Worm (Caenorhabditis elegans) whole organism, L1 larva: ENCODE results near the gene tig-3.

Source experiments
- C04F5.9 ChIP-seq: sonication (generic microtip); optimal IDR thresholded peaks from 2 replicates; lab custom pipeline; 2016; ENCODE audit warnings: missing genetic modification characterization, missing compliant biosample characterization
- aly-2 ChIP-seq: fragments of 150-350 bp; optimal IDR thresholded peaks from 2 replicates; lab custom pipeline; 2014; ENCODE audit warnings: missing biosample characterization, missing genetic modification characterization
- ceh-63 ChIP-seq: fragments of 200-800 bp; sonication (Bioruptor generic); optimal IDR thresholded peaks from 2 replicates; lab custom pipeline; 2018; ENCODE audit warnings: mild to moderate bottlenecking, missing genetic modification characterization, missing compliant biosample characterization
- ceh-8 ChIP-seq: fragments of 200-800 bp; sonication (Bioruptor generic); optimal IDR thresholded peaks from 2 replicates; lab custom pipeline; 2018; ENCODE audit warnings: mild to moderate bottlenecking, missing genetic modification characterization, moderate library complexity, missing compliant biosample characterization
- ceh-90 ChIP-seq: sonication (generic microtip); optimal IDR thresholded peaks from 2 replicates; lab custom pipeline; 2016; ENCODE audit warnings: missing genetic modification characterization, missing compliant biosample characterization
- ces-1 ChIP-seq: fragments of 150-350 bp; optimal IDR thresholded peaks from 2 replicates; lab custom pipeline; 2014; ENCODE audit warnings: missing biosample characterization, missing genetic modification reagents, missing genetic modification characterization
- dpl-1 ChIP-seq, 3 experiments: fragments of 150-350 bp in 2 of 3; sonication (generic microtip) in 1 of 3; optimal IDR thresholded peaks; 2 replicates each; lab custom pipeline; 2014 to 2017; ENCODE audit warnings: missing biosample characterization in 3 of 3, missing genetic modification characterization in 3 of 3, missing genetic modification reagents in 3 of 3
- dsc-1 ChIP-seq: sonication (generic microtip); optimal IDR thresholded peaks from 2 replicates; lab custom pipeline; 2016; ENCODE audit warnings: mild to moderate bottlenecking, missing genetic modification characterization, missing compliant biosample characterization
- efl-1 ChIP-seq, 4 experiments: fragments of 150-350 bp; optimal IDR thresholded peaks in 3 of 4; peaks in 1 of 4; 1 replicate in 1 of 4; 2 replicates in 3 of 4; lab custom pipeline; 2014; ENCODE audit warnings: missing biosample characterization in 2 of 4, missing genetic modification characterization in 2 of 4, missing genetic modification reagents in 2 of 4
- efl-3 ChIP-seq: fragments of 200-800 bp; sonication (Bioruptor generic); optimal IDR thresholded peaks from 2 replicates; lab custom pipeline; 2018; ENCODE audit warnings: mild to moderate bottlenecking, missing genetic modification characterization, missing compliant biosample characterization
- egl-27 ChIP-seq, 2 experiments: fragments of 150-350 bp in 1 of 2; sonication (generic microtip); optimal IDR thresholded peaks; 3 replicates each; lab custom pipeline; 2017 to 2018; ENCODE audit warnings: missing biosample characterization in 2 of 2, missing genetic modification characterization in 2 of 2, missing genetic modification reagents in 2 of 2
- elt-3 ChIP-seq, 6 experiments: fragments of 150-350 bp in 1 of 6; sonication (generic microtip); optimal IDR thresholded peaks; 2 replicates each; lab custom pipeline; 2017 to 2018; ENCODE audit warnings: missing biosample characterization in 6 of 6, missing genetic modification characterization in 6 of 6, inconsistent platforms in 1 of 6
- ets-5 ChIP-seq: fragments of 200-800 bp; sonication (Bioruptor generic); IDR thresholded peaks from 2 replicates; pipeline ENCODE4 v1.3.6; 2022; ENCODE audit warnings: missing genetic modification characterization, missing compliant biosample characterization
- fkh-4 ChIP-seq: sonication (generic microtip); optimal IDR thresholded peaks from 2 replicates; lab custom pipeline; 2016; ENCODE audit warnings: missing compliant biosample characterization, missing genetic modification characterization, borderline replicate concordance
- hpl-2 ChIP-seq: fragments of 150-350 bp; optimal IDR thresholded peaks from 2 replicates; lab custom pipeline; 2014; ENCODE audit warnings: missing biosample characterization, missing genetic modification reagents, missing genetic modification characterization
- lin-13 ChIP-seq: fragments of 150-350 bp; optimal IDR thresholded peaks from 2 replicates; lab custom pipeline; 2014; ENCODE audit warnings: missing biosample characterization, missing genetic modification reagents, missing genetic modification characterization
- lin-39 ChIP-seq: fragments of 150-350 bp; optimal IDR thresholded peaks from 2 replicates; lab custom pipeline; 2014; ENCODE audit warnings: missing biosample characterization, missing genetic modification reagents, missing genetic modification characterization
- lir-3 ChIP-seq: sonication (generic microtip); optimal IDR thresholded peaks from 2 replicates; lab custom pipeline; 2016; ENCODE audit warnings: mild to moderate bottlenecking, missing genetic modification characterization, moderate library complexity, missing compliant biosample characterization; ENCODE audit not compliant: poor library complexity
- mdl-1 ChIP-seq, 2 experiments: fragments of 150-350 bp; optimal IDR thresholded peaks; 2 replicates each; lab custom pipeline; 2014 to 2017; ENCODE audit warnings: missing biosample characterization in 2 of 2, missing genetic modification characterization in 2 of 2, inconsistent platforms in 1 of 2
- mep-1 ChIP-seq: fragments of 150-350 bp; optimal IDR thresholded peaks from 2 replicates; lab custom pipeline; 2014; ENCODE audit warnings: missing biosample characterization, missing genetic modification characterization
- nhr-20 ChIP-seq: sonication (generic microtip); optimal IDR thresholded peaks from 2 replicates; lab custom pipeline; 2016; ENCODE audit warnings: mild to moderate bottlenecking, missing genetic modification characterization, missing compliant biosample characterization
- nhr-76 ChIP-seq: sonication (generic microtip); optimal IDR thresholded peaks from 2 replicates; lab custom pipeline; 2017; ENCODE audit warnings: missing biosample characterization, missing genetic modification characterization
- nhr-77 ChIP-seq: fragments of 150-350 bp; optimal IDR thresholded peaks from 2 replicates; lab custom pipeline; 2014; ENCODE audit warnings: missing biosample characterization, missing genetic modification characterization
- nhr-85 ChIP-seq: sonication (generic microtip); peaks from one replicate; lab custom pipeline; 2016; ENCODE audit warnings: missing genetic modification characterization, inconsistent platforms, missing compliant biosample characterization
- pqm-1 ChIP-seq: sonication (generic microtip); optimal IDR thresholded peaks from 3 replicates; lab custom pipeline; 2017; ENCODE audit warnings: missing biosample characterization, missing genetic modification characterization
- skn-1 ChIP-seq: fragments of 150-350 bp; optimal IDR thresholded peaks from 2 replicates; lab custom pipeline; 2014; ENCODE audit warnings: missing biosample characterization, missing genetic modification characterization
- snu-23 ChIP-seq: sonication (generic microtip); optimal IDR thresholded peaks from 2 replicates; lab custom pipeline; 2016; ENCODE audit warnings: missing genetic modification characterization, missing compliant biosample characterization
- sptf-1 ChIP-seq: fragments of 150-350 bp; optimal IDR thresholded peaks from 2 replicates; lab custom pipeline; 2014; ENCODE audit warnings: missing biosample characterization, missing genetic modification characterization
- swsn-7 ChIP-seq: sonication (generic microtip); optimal IDR thresholded peaks from 2 replicates; lab custom pipeline; 2016; ENCODE audit warnings: missing genetic modification characterization, missing compliant biosample characterization
- tbx-2 ChIP-seq: sonication (generic microtip); optimal IDR thresholded peaks from 2 replicates; lab custom pipeline; 2016; ENCODE audit warnings: missing genetic modification characterization, missing compliant biosample characterization
- unc-30 ChIP-seq: sonication (generic microtip); optimal IDR thresholded peaks from 2 replicates; lab custom pipeline; 2017; ENCODE audit warnings: missing biosample characterization, missing genetic modification characterization
- unc-86 ChIP-seq: sonication (generic microtip); optimal IDR thresholded peaks from 2 replicates; lab custom pipeline; 2016; ENCODE audit warnings: missing genetic modification characterization, missing compliant biosample characterization
- unc-98 ChIP-seq: fragments of 200-800 bp; sonication (Bioruptor generic); IDR thresholded peaks from 2 replicates; pipeline ENCODE4 v1.3.6; 2022; ENCODE audit warnings: missing genetic modification characterization, missing compliant biosample characterization
- vab-15 ChIP-seq: sonication (generic microtip); optimal IDR thresholded peaks from 2 replicates; lab custom pipeline; 2017; ENCODE audit warnings: missing genotype, mild to moderate bottlenecking, missing genetic modification characterization, missing compliant biosample characterization
- xbp-1 ChIP-seq: sonication (generic microtip); optimal IDR thresholded peaks from 2 replicates; lab custom pipeline; 2016; ENCODE audit warnings: missing genetic modification characterization, missing compliant biosample characterization
- ztf-11 ChIP-seq, 2 experiments: sonication (generic microtip); optimal IDR thresholded peaks; 2 replicates each; lab custom pipeline; 2016 to 2017; ENCODE audit warnings: missing genetic modification characterization in 2 of 2, missing biosample characterization in 1 of 2, missing compliant biosample characterization in 1 of 2

The tig-3 gene

ce11 chrII:15255801-15256200, 4.2 kb upstream of the tig-3 start (continued):
- TF ChIP-seq ceh-90 (tag; lab: Kevin White, UChicago) (no peak), ztf-11 (tag; optimal IDR thresholded peaks at IDR 0.05; lab: Kevin White, UChicago) (peak in 1 of 2 experiments; percentile 17), egl-27 (tag; optimal IDR thresholded peaks at IDR 0.05; lab: Kevin White, UChicago) (no peak), snu-23 (GFP tag; lab: Kevin White, UChicago) (peak; percentile 61), nhr-85 (no peak), mdl-1 (tag; optimal IDR thresholded peaks at IDR 0.05; lab: Kevin White, UChicago) (no peak), ceh-8 (GFP tag; lab: Kevin White, UChicago) (no peak), ces-1 (GFP tag; lab: Kevin White, UChicago) (no peak), efl-3 (GFP tag; lab: Kevin White, UChicago) (no peak), skn-1 (tag; lab: Kevin White, UChicago) (no peak), pqm-1 (tag; lab: Kevin White, UChicago) (no peak), mep-1 (tag; lab: Kevin White, UChicago) (peak; percentile 49), ceh-63 (GFP tag; lab: Kevin White, UChicago) (no peak), dpl-1 (GFP tag; optimal IDR thresholded peaks at IDR 0.05; lab: Kevin White, UChicago) (peak in 1 of 3 experiments; percentile 20), unc-98 (GFP tag; lab: Robert Waterston, UW) (no peak), nhr-20 (peak; percentile 8), sptf-1 (tag; lab: Kevin White, UChicago) (no peak)

DNA sequence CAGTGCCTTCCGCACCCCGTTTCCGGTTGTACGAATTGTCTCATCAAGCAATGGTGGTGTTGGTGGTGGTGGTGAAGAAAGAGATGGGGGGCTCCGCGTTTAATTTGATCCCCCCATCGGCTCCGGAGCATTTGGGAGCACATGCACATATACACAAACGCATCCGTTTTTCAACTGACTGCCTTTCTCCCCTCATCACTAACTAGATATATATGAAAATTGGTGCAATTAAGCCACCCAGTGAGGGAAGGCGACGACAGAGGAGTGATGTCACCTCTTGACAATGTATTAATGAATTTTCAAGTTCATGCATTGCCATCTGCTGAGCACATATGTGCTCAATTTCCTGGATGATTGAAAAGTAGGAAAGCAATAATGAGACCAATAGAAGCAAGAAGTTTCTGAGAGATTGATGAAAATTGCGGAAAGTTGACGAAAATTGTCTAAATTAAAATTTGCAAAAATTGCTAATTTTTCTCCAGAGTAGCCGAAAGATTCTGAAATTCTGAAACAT, 2.4 kb upstream of the tig-3 start:
- TF ChIP-seq swsn-7 (tag; lab: Kevin White, UChicago) (no peak), fkh-4 (tag; lab: Kevin White, UChicago) (peak; percentile 19), hpl-2 (no peak), vab-15 (tag; lab: Kevin White, UChicago) (no peak), lin-13 (GFP tag; lab: Kevin White, UChicago) (no peak), elt-3 (tag; optimal IDR thresholded peaks at IDR 0.05; lab: Kevin White, UChicago) (no peak), dsc-1 (tag; lab: Kevin White, UChicago) (peak; percentile 52), unc-86 (no peak)

DNA sequence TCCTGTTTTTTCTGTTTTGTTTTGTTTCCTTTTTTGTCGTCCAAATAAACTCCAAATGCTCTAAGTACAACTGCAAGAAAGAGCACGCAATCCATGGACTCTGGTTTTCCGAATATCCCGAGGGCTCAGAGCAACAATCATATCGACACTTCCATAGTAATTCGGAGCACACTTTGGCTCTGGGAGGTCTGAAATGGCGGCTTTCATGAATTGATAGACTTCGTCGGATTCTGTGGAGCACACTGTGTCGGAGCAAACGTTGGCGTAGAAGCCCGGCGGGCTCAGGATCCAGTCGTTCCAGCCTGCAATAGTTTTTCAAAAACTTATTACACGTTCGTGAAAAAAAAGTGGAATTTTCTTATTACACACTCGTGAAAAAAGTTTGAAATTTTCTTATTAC, 6.7 kb downstream of the tig-3 start:
- no peak for TF ChIP-seq tbx-2
- no peak for TF ChIP-seq efl-1 (optimal IDR thresholded peaks at IDR 0.05; lab: Kevin White, UChicago)
- TF ChIP-seq efl-1 (GFP tag; optimal IDR thresholded peaks at IDR 0.05 in 1 of 2; lab: Kevin White, UChicago): peak in 1 of 2 experiments; percentile 67

DNA sequence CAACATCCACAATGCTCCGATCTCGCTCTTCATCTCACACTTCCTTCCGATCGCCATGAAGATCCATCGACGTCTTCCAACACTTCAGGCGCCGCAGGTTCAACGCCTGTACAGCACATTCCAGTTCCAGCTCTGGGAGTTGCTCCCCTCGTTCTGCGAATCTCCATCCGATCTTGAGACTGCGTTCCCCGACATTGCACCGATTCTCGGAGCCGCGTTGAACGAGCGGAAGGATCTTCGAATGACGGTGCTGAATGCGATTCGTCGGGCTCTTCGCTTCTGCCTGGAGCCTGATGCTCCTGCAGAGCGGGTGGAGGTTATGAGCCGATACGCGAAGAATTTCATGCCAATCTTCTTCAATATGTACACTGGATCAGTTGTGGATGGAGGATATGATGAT, 11.9 kb downstream of the tig-3 start:
- no peak for TF ChIP-seq ceh-8 (GFP tag; lab: Kevin White, UChicago)
- TF ChIP-seq C04F5.9 (tag; lab: Kevin White, UChicago): no peak
- TF ChIP-seq aly-2 (tag; lab: Kevin White, UChicago): no peak

ce11 chrII:15237160-15237559, 14.4 kb downstream of the tig-3 start:
- TF ChIP-seq nhr-76 (tag; lab: Kevin White, UChicago) (no peak), unc-30 (tag; lab: Kevin White, UChicago) (no peak), lir-3 (tag; lab: Kevin White, UChicago) (no peak), ets-5 (GFP tag; lab: Robert Waterston, UW) (no peak), vab-15 (tag; lab: Kevin White, UChicago) (no peak), lin-39 (tag; lab: Kevin White, UChicago) (no peak), efl-1 (optimal IDR thresholded peaks at IDR 0.05; lab: Kevin White, UChicago) (no peak), efl-1 (GFP tag; optimal IDR thresholded peaks at IDR 0.05 in 1 of 2; lab: Kevin White, UChicago) (no peak), xbp-1 (no peak), nhr-77 (tag; lab: Kevin White, UChicago) (no peak), ceh-63 (GFP tag; lab: Kevin White, UChicago) (no peak)
